Worm (Caenorhabditis elegans): ENCODE data around the gene R08E3.3.

The R08E3.3 gene

DNA sequence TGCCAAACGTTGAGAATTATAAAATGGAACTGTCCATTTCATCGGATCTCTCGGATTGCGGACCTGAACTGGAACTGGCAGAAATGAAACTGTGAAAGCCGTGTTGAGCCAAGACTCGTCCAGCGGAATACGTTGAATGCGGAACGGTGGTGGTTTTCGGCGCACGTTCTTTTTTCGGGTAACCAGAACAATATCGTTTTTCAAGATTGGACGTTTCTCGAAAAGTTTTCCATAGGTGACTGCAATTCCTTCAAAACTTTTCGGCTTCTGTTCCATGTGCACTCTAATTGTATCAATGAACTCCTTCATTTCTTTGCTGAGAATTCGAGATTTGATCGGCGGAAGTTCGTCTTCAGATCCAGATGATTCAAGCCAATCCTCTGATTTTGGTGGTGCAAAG lies 26.4 kb downstream of the R08E3.3 start:
- no peak for TF ChIP-seq F44E2.7 (GFP tag; IDR thresholded peaks at IDR 0.05)
- TF ChIP-seq nhr-25 (tag; optimal IDR thresholded peaks at IDR 0.05; ENCODE audit: borderline replicate concordance, insufficient read depth), result no peak
- TF ChIP-seq daf-19 (GFP tag; conservative IDR thresholded peaks at IDR 0.05), result no peak
- peak; percentile 20 for TF ChIP-seq aha-1 (tag)
- no peak for TF ChIP-seq F26F4.8 (GFP tag; conservative IDR thresholded peaks at IDR 0.05)
- no peak for TF ChIP-seq nhr-11 (tag; optimal IDR thresholded peaks at IDR 0.05)
- no peak for TF ChIP-seq spr-1 (tag; optimal IDR thresholded peaks at IDR 0.05)
- no peak for TF ChIP-seq dpl-1 (GFP tag; optimal IDR thresholded peaks at IDR 0.05)
- no peak for TF ChIP-seq nhr-111 (GFP tag; optimal IDR thresholded peaks at IDR 0.05)
- no peak for TF ChIP-seq F49E8.2 (tag; optimal IDR thresholded peaks at IDR 0.05; ENCODE audit: borderline replicate concordance)
- no peak for TF ChIP-seq saeg-2 (GFP tag; IDR thresholded peaks at IDR 0.05)
- TF ChIP-seq egl-43 (GFP tag; IDR thresholded peaks at IDR 0.05), result no peak
- TF ChIP-seq unc-62 (GFP tag; optimal IDR thresholded peaks at IDR 0.05 in 1 of 2), result peak in 1 of 2 experiments; percentile 92
- TF ChIP-seq unc-62 (tag; optimal IDR thresholded peaks at IDR 0.05), result no peak

DNA sequence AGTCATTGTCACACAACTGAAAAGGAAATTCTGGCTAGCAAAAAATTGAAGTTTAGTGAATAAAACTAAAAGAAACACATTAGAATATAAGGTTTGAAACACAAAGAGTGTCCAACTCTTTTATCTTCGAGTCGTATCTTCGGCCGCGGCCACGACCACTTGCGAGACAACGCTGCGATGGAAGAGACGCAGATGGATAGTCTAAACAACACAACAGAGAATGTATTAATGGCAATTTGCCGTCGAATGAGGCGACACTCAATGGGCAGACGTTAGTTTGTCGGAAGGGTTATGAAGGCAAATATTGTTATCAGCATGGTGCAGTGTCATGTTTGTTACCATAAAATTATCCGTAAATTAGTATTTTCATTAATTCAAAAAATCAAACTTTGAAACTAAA lies 34.7 kb downstream of the R08E3.3 start, which contains the start of gene F39C12.1:
Gene F39C12.1 (minus strand): TSS at position 136 of the 400 bp plus-strand sequence.
- TF ChIP-seq mdt-29 (GFP tag; IDR thresholded peaks at IDR 0.05) (no peak), lin-29 (GFP tag; IDR thresholded peaks at IDR 0.05) (no peak), madf-5 (GFP tag; IDR thresholded peaks at IDR 0.05) (no peak), spr-1 (tag; optimal IDR thresholded peaks at IDR 0.05) (no peak), T26A8.4 (GFP tag; IDR thresholded peaks at IDR 0.05) (no peak), dmd-8 (GFP tag; IDR thresholded peaks at IDR 0.05) (no peak), nhr-237 (tag; optimal IDR thresholded peaks at IDR 0.05) (no peak), lin-1 (GFP tag; IDR thresholded peaks at IDR 0.05) (no peak), php-3 (GFP tag; IDR thresholded peaks at IDR 0.05) (peak; percentile 81), mdl-1 (tag; optimal IDR thresholded peaks at IDR 0.05) (no peak), F37D6.2 (tag; optimal IDR thresholded peaks at IDR 0.05) (no peak), spr-3 (GFP tag; optimal IDR thresholded peaks at IDR 0.05) (no peak), tra-1 (GFP tag; IDR thresholded peaks at IDR 0.05) (no peak), madf-9 (GFP tag; conservative IDR thresholded peaks at IDR 0.05) (no peak), ces-1 (GFP tag; optimal IDR thresholded peaks at IDR 0.05) (no peak), nhr-102 (tag; optimal IDR thresholded peaks at IDR 0.05) (no peak), F10B5.3 (tag; optimal IDR thresholded peaks at IDR 0.05) (no peak), unc-39 (tag; optimal IDR thresholded peaks at IDR 0.05) (no peak), hlh-11 (tag; optimal IDR thresholded peaks at IDR 0.05) (peak; percentile 80), jun-1 (tag; optimal IDR thresholded peaks at IDR 0.05) (no peak), duxl-1 (tag; optimal IDR thresholded peaks at IDR 0.05; ENCODE audit: poor library complexity) (no peak), F44E2.7 (GFP tag; IDR thresholded peaks at IDR 0.05) (no peak), lsy-2 (tag; optimal IDR thresholded peaks at IDR 0.05) (no peak), nhr-6 (tag; optimal IDR thresholded peaks at IDR 0.05) (peak; percentile 11), pqm-1 (tag; optimal IDR thresholded peaks at IDR 0.05) (peak; percentile 78), skn-1 (tag; optimal IDR thresholded peaks at IDR 0.05) (no peak), nhr-11 (tag; optimal IDR thresholded peaks at IDR 0.05) (no peak), ama-1 (optimal IDR thresholded peaks at IDR 0.05) (no peak), Y48G9A.11 (GFP tag; IDR thresholded peaks at IDR 0.05) (no peak), mxl-3 (GFP tag; optimal IDR thresholded peaks at IDR 0.05) (peak; percentile 80), ceh-20 (GFP tag; IDR thresholded peaks at IDR 0.05) (no peak), hif-1 (tag; optimal IDR thresholded peaks at IDR 0.05) (peak in 1 of 2 experiments; percentile 61), nhr-10 (tag; optimal IDR thresholded peaks at IDR 0.05) (no peak), lim-7 (GFP tag; IDR thresholded peaks at IDR 0.05) (no peak), ztf-11 (tag; optimal IDR thresholded peaks at IDR 0.05) (no peak), zip-2 (tag; optimal IDR thresholded peaks at IDR 0.05) (no peak), mes-2 (tag; optimal IDR thresholded peaks at IDR 0.05; ENCODE audit: poor library complexity, severe bottlenecking) (peak; percentile 90), Y5F2A.4 (GFP tag; optimal IDR thresholded peaks at IDR 0.05) (no peak), nhr-41 (GFP tag; IDR thresholded peaks at IDR 0.05) (no peak), Y75B8A.6 (GFP tag; IDR thresholded peaks at IDR 0.05) (no peak)

Data from whole organism, L4 larva.